Worm (Caenorhabditis elegans): Measurements from ENCODE around the gene Y42A5A.3.

Y42A5A.3 gene

ce11 chrV:11075209-11076027 lies 20.4 kb downstream of the Y42A5A.3 start (continued):
- no peak for TF ChIP-seq spr-3 (GFP tag; optimal IDR thresholded peaks at IDR 0.05)
- TF ChIP-seq lin-15B (tag; optimal IDR thresholded peaks at IDR 0.05), result no peak
- no peak for TF ChIP-seq skn-1 (tag; optimal IDR thresholded peaks at IDR 0.05)
- no peak for TF ChIP-seq D1046.2 (GFP tag; IDR thresholded peaks at IDR 0.05)
- peak; percentile 34 for TF ChIP-seq fkh-10 (GFP tag; optimal IDR thresholded peaks at IDR 0.05)
- no peak for TF ChIP-seq Y75B8A.6 (GFP tag; IDR thresholded peaks at IDR 0.05)
- TF ChIP-seq lin-29 (GFP tag; IDR thresholded peaks at IDR 0.05), result no peak; the same call in 1 of the 2 replicates
- no peak for TF ChIP-seq nhr-42 (GFP tag; IDR thresholded peaks at IDR 0.05)
- no peak for TF ChIP-seq ztf-11 (tag; optimal IDR thresholded peaks at IDR 0.05)
- TF ChIP-seq T26A8.4 (GFP tag; IDR thresholded peaks at IDR 0.05), result 0 out of 2 replicates have a peak, but pooled peaks have one; percentile 19
- TF ChIP-seq cey-2 (tag; optimal IDR thresholded peaks at IDR 0.05; ENCODE audit: borderline replicate concordance, insufficient read depth), result no peak
- TF ChIP-seq F10B5.3 (tag; optimal IDR thresholded peaks at IDR 0.05), result peak; percentile 52
- no peak for TF ChIP-seq R02D3.7 (tag; optimal IDR thresholded peaks at IDR 0.05)
- no peak; the same call in 1 of the 2 replicates for TF ChIP-seq hmg-1.1 (GFP tag; IDR thresholded peaks at IDR 0.05)
- no peak for TF ChIP-seq madf-5 (GFP tag; IDR thresholded peaks at IDR 0.05)
- no peak for TF ChIP-seq nhr-76 (tag; optimal IDR thresholded peaks at IDR 0.05)
- TF ChIP-seq pqm-1 (tag; optimal IDR thresholded peaks at IDR 0.05), result no peak
- no peak for TF ChIP-seq fos-1 (tag; optimal IDR thresholded peaks at IDR 0.05)
- TF ChIP-seq lir-3 (tag; optimal IDR thresholded peaks at IDR 0.05), result no peak
- no peak for TF ChIP-seq gei-8 (GFP tag; optimal IDR thresholded peaks at IDR 0.05)
- TF ChIP-seq mxl-3 (GFP tag; optimal IDR thresholded peaks at IDR 0.05), result peak; percentile 67
- TF ChIP-seq mxl-2 (GFP tag; conservative IDR thresholded peaks at IDR 0.05), result no peak
- TF ChIP-seq dmd-6 (GFP tag; IDR thresholded peaks at IDR 0.05), result no peak
- TF ChIP-seq unc-62 (GFP tag; optimal IDR thresholded peaks at IDR 0.05 in 1 of 2), result peak in 1 of 2 experiments; percentile 93
- TF ChIP-seq unc-62 (tag; optimal IDR thresholded peaks at IDR 0.05), result no peak
- TF ChIP-seq daf-8 (GFP tag; IDR thresholded peaks at IDR 0.05), result no peak
- TF ChIP-seq ceh-32 (tag; optimal IDR thresholded peaks at IDR 0.05; ENCODE audit: poor library complexity), result no peak
- no peak for TF ChIP-seq tag-97 (GFP tag; IDR thresholded peaks at IDR 0.05)
- TF ChIP-seq ZK337.2 (GFP tag; IDR thresholded peaks at IDR 0.05), result no peak
- no peak for TF ChIP-seq jun-1 (tag; optimal IDR thresholded peaks at IDR 0.05)
- peak in 1 of 2 experiments; percentile 27 for TF ChIP-seq lsy-2 (tag; optimal IDR thresholded peaks at IDR 0.05)
- no peak for TF ChIP-seq ama-1 (optimal IDR thresholded peaks at IDR 0.05)
- TF ChIP-seq lin-1 (GFP tag; IDR thresholded peaks at IDR 0.05), result no peak
- TF ChIP-seq dmd-8 (GFP tag; IDR thresholded peaks at IDR 0.05), result 0 out of 2 replicates have a peak, but pooled peaks have one; percentile 44
- no peak for TF ChIP-seq T20F7.1 (GFP tag; optimal IDR thresholded peaks at IDR 0.05)

ce11 chrV:11074448-11074847 lies 21.3 kb downstream of the Y42A5A.3 start, which contains the start of gene act-3:
TSS of gene act-3 (minus strand) at chrV:11074498.
- no peak for TF ChIP-seq fkh-10 (GFP tag; optimal IDR thresholded peaks at IDR 0.05)
- no peak for TF ChIP-seq snpc-4 (tag; optimal IDR thresholded peaks at IDR 0.05)
- TF ChIP-seq attf-4 (tag; optimal IDR thresholded peaks at IDR 0.05), result no peak
- TF ChIP-seq nhr-28 (tag; optimal IDR thresholded peaks at IDR 0.05), result peak; percentile 22
- TF ChIP-seq ctbp-1 (GFP tag; IDR thresholded peaks at IDR 0.05), result 0 out of 2 replicates have a peak, but pooled peaks have one; percentile 10
- peak; percentile 47; the same call in 1 of the 2 replicates for TF ChIP-seq pha-4 (GFP tag; IDR thresholded peaks at IDR 0.05)
- no peak for TF ChIP-seq pha-4 (tag; optimal IDR thresholded peaks at IDR 0.05)
- no peak for TF ChIP-seq daf-19 (GFP tag; conservative IDR thresholded peaks at IDR 0.05)
- TF ChIP-seq hlh-11 (tag; optimal IDR thresholded peaks at IDR 0.05), result peak; percentile 40
- TF ChIP-seq nhr-11 (tag; optimal IDR thresholded peaks at IDR 0.05), result peak; percentile 46
- TF ChIP-seq set-16 (GFP tag; IDR thresholded peaks at IDR 0.05), result peak; percentile 45
- TF ChIP-seq snpc-1.2 (GFP tag; IDR thresholded peaks at IDR 0.05), result peak; percentile 17; the same call in 1 of the 2 replicates
- no peak for TF ChIP-seq nhr-25 (tag; optimal IDR thresholded peaks at IDR 0.05; ENCODE audit: borderline replicate concordance, insufficient read depth)
- peak; percentile 32 for TF ChIP-seq aha-1 (tag)
- no peak for TF ChIP-seq nhr-102 (tag; optimal IDR thresholded peaks at IDR 0.05)
- TF ChIP-seq mxl-3 (GFP tag; optimal IDR thresholded peaks at IDR 0.05), result peak; percentile 9
- TF ChIP-seq daf-16 (GFP tag; optimal IDR thresholded peaks at IDR 0.05), result peak in 1 of 2 experiments; percentile 47
- TF ChIP-seq daf-16 (tag; optimal IDR thresholded peaks at IDR 0.05), result no peak

Data from whole organism, L4 larva.